Fruit fly (Drosophila melanogaster) whole organism, prepupa: ENCODE results near the gene Ssl2.

ENCODE experiments used
- Blimp-1 ChIP-seq: fragments of 200-800 bp; sonication (Bioruptor generic); optimal IDR thresholded peaks from 3 replicates; lab custom pipeline; 2017; ENCODE audit warnings: missing biosample characterization, missing genetic modification characterization, mild to moderate bottlenecking, moderate library complexity, missing genetic modification reagents
- CG10631 ChIP-seq: fragments of 200-800 bp; sonication (Bioruptor generic); optimal IDR thresholded peaks from 2 replicates; lab custom pipeline; 2016; ENCODE audit warnings: missing biosample characterization, missing genetic modification characterization
- CG10669 ChIP-seq: fragments of 200-800 bp; sonication (Bioruptor generic); optimal IDR thresholded peaks from 3 replicates; lab custom pipeline; 2018; ENCODE audit warnings: missing biosample characterization, mild to moderate bottlenecking, missing genetic modification characterization, moderate library complexity
- CG11294 ChIP-seq: fragments of 200-800 bp; sonication (Bioruptor generic); IDR thresholded peaks from 2 replicates; pipeline ENCODE4 v1.3.6; 2022; ENCODE audit warnings: missing biosample characterization, missing genetic modification characterization
- CG11762 ChIP-seq: fragments of 200-800 bp; sonication (Bioruptor generic); optimal IDR thresholded peaks from 3 replicates; lab custom pipeline; 2016; ENCODE audit warnings: missing biosample characterization, missing genetic modification characterization; ENCODE audit not compliant: insufficient read depth
- CG15336 ChIP-seq: fragments of 200-800 bp; sonication (Bioruptor generic); IDR thresholded peaks from 2 replicates; pipeline ENCODE4 v1.3.6; 2022; ENCODE audit warnings: missing biosample characterization, missing genetic modification characterization
- CG1621 ChIP-seq: fragments of 200-800 bp; sonication (Bioruptor generic); optimal IDR thresholded peaks from 3 replicates; lab custom pipeline; 2018; ENCODE audit warnings: missing biosample characterization, mild to moderate bottlenecking, missing genetic modification characterization
- CG3032 ChIP-seq: fragments of 200-800 bp; optimal IDR thresholded peaks from 2 replicates; lab custom pipeline; 2019; ENCODE audit warnings: missing biosample characterization, mild to moderate bottlenecking, missing genetic modification characterization, moderate library complexity
- CG32006 ChIP-seq: fragments of 200-800 bp; sonication (Bioruptor generic); optimal IDR thresholded peaks from 3 replicates; lab custom pipeline; 2017; ENCODE audit warnings: missing biosample characterization, mild to moderate bottlenecking, missing genetic modification characterization
- CG34406 ChIP-seq: fragments of 200-800 bp; sonication (Bioruptor generic); optimal IDR thresholded peaks from 3 replicates; lab custom pipeline; 2016; ENCODE audit warnings: missing biosample characterization, missing genetic modification characterization
- CG4318 ChIP-seq: fragments of 200-800 bp; sonication (Bioruptor generic); optimal IDR thresholded peaks from 3 replicates; lab custom pipeline; 2017; ENCODE audit warnings: missing biosample characterization, mild to moderate bottlenecking, missing genetic modification characterization
- CG6163 ChIP-seq: fragments of 200-800 bp; sonication (Bioruptor generic); IDR thresholded peaks from 3 replicates; pipeline ENCODE4 v1.3.6; 2022; ENCODE audit warnings: missing biosample characterization, missing genetic modification characterization
- CG6792 ChIP-seq: fragments of 200-800 bp; sonication (Bioruptor generic); optimal IDR thresholded peaks from 3 replicates; lab custom pipeline; 2016; ENCODE audit warnings: missing biosample characterization, missing genetic modification characterization
- CG6808 ChIP-seq: fragments of 200-800 bp; sonication (Bioruptor generic); optimal IDR thresholded peaks from 3 replicates; lab custom pipeline; 2017; ENCODE audit warnings: missing biosample characterization, missing genetic modification characterization, mild to moderate bottlenecking, moderate library complexity, missing genetic modification reagents
- CG6854 ChIP-seq: fragments of 200-800 bp; sonication (Bioruptor generic); optimal IDR thresholded peaks from 2 replicates; lab custom pipeline; 2017; ENCODE audit warnings: missing biosample characterization, mild to moderate bottlenecking, missing genetic modification characterization
- CG7368 ChIP-seq: fragments of 200-800 bp; sonication (Bioruptor generic); optimal IDR thresholded peaks from 3 replicates; lab custom pipeline; 2016; ENCODE audit warnings: missing biosample characterization, missing genetic modification characterization
- CG8119 ChIP-seq: fragments of 200-800 bp; sonication (Bioruptor generic); IDR thresholded peaks from 3 replicates; pipeline ENCODE4 v1.3.6; 2022; ENCODE audit warnings: missing biosample characterization, missing genetic modification characterization
- CG8319 ChIP-seq: fragments of 200-800 bp; sonication (Bioruptor generic); optimal IDR thresholded peaks from 3 replicates; lab custom pipeline; 2016; ENCODE audit warnings: missing biosample characterization, missing genetic modification characterization
- CG8632 ChIP-seq: fragments of 200-800 bp; sonication (Bioruptor generic); optimal IDR thresholded peaks from 3 replicates; lab custom pipeline; 2016; ENCODE audit warnings: missing biosample characterization, missing genetic modification characterization
- CG9139 ChIP-seq: fragments of 200-800 bp; sonication (Bioruptor generic); optimal IDR thresholded peaks from 3 replicates; lab custom pipeline; 2017; ENCODE audit warnings: missing biosample characterization, mild to moderate bottlenecking, missing genetic modification characterization
- Eip78C ChIP-seq: fragments of 200-800 bp; sonication (Bioruptor generic); peaks from one replicate; lab custom pipeline; 2016; ENCODE audit warnings: missing biosample characterization, missing genetic modification characterization
- Eip93F ChIP-seq: fragments of 200-800 bp; sonication (Bioruptor generic); optimal IDR thresholded peaks from 2 replicates; lab custom pipeline; 2016; ENCODE audit warnings: missing biosample characterization, mild to moderate bottlenecking, missing genetic modification characterization
- Ets21C ChIP-seq: fragments of 200-800 bp; sonication (Bioruptor generic); optimal IDR thresholded peaks from 3 replicates; lab custom pipeline; 2016; ENCODE audit warnings: missing biosample characterization, missing genetic modification characterization
- Ets96B ChIP-seq: fragments of 200-800 bp; optimal IDR thresholded peaks from 2 replicates; lab custom pipeline; 2019; ENCODE audit warnings: missing biosample characterization, mild to moderate bottlenecking, missing genetic modification characterization, moderate library complexity
- Gug ChIP-seq: fragments of 200-800 bp; sonication (Bioruptor generic); IDR thresholded peaks from 2 replicates; pipeline ENCODE4 v1.3.6; 2022; ENCODE audit warnings: missing biosample characterization, missing genetic modification characterization
- Hr38 ChIP-seq: sonication (Bioruptor generic); optimal IDR thresholded peaks from 2 replicates; lab custom pipeline; 2016; ENCODE audit warnings: missing biosample characterization, missing genetic modification characterization
- Hr4 ChIP-seq: fragments of 200-800 bp; sonication (Bioruptor generic); optimal IDR thresholded peaks from 3 replicates; lab custom pipeline; 2016; ENCODE audit warnings: missing biosample characterization, missing genetic modification characterization
- Lpt ChIP-seq: fragments of 200-800 bp; sonication (Bioruptor generic); optimal IDR thresholded peaks from 3 replicates; lab custom pipeline; 2016; ENCODE audit warnings: missing biosample characterization, missing genetic modification characterization
- Met ChIP-seq: fragments of 200-800 bp; sonication (Bioruptor generic); optimal IDR thresholded peaks from 3 replicates; lab custom pipeline; 2016; ENCODE audit warnings: missing biosample characterization, missing genetic modification characterization
- Smox ChIP-seq: fragments of 200-800 bp; sonication (Bioruptor generic); optimal IDR thresholded peaks from 3 replicates; lab custom pipeline; 2016; ENCODE audit warnings: missing biosample characterization, missing genetic modification characterization
- Sox102F ChIP-seq: fragments of 200-800 bp; sonication (Bioruptor generic); optimal IDR thresholded peaks from 2 replicates; lab custom pipeline; 2016; ENCODE audit warnings: missing biosample characterization, mild to moderate bottlenecking, missing genetic modification characterization
- Sox14 ChIP-seq: fragments of 200-800 bp; sonication (Bioruptor generic); optimal IDR thresholded peaks from 3 replicates; lab custom pipeline; 2016; ENCODE audit warnings: missing biosample characterization, missing genetic modification characterization
- Sox15 ChIP-seq: fragments of 200-800 bp; sonication (Bioruptor generic); optimal IDR thresholded peaks from 3 replicates; lab custom pipeline; 2016; ENCODE audit warnings: missing biosample characterization, missing genetic modification characterization
- achi ChIP-seq: fragments of 200-800 bp; sonication (Bioruptor generic); optimal IDR thresholded peaks from 3 replicates; lab custom pipeline; 2016; ENCODE audit warnings: missing biosample characterization, missing genetic modification characterization
- acj6 ChIP-seq: fragments of 200-800 bp; sonication (Bioruptor generic); optimal IDR thresholded peaks from 3 replicates; lab custom pipeline; 2016; ENCODE audit warnings: missing biosample characterization, missing genetic modification characterization
- cyc ChIP-seq: fragments of 200-800 bp; sonication (Bioruptor generic); optimal IDR thresholded peaks from 3 replicates; lab custom pipeline; 2016; ENCODE audit warnings: missing biosample characterization, missing genetic modification characterization
- dac ChIP-seq: fragments of 200-800 bp; sonication (Bioruptor generic); optimal IDR thresholded peaks from 2 replicates; lab custom pipeline; 2017; ENCODE audit warnings: missing biosample characterization, mild to moderate bottlenecking, missing genetic modification characterization
- dsx ChIP-seq: fragments of 200-800 bp; optimal IDR thresholded peaks from 3 replicates; lab custom pipeline; 2019; ENCODE audit warnings: missing biosample characterization, mild to moderate bottlenecking, missing genetic modification characterization, moderate library complexity; ENCODE audit not compliant: poor library complexity, severe bottlenecking
- eg ChIP-seq: fragments of 200-800 bp; sonication (Bioruptor generic); IDR thresholded peaks from 3 replicates; pipeline ENCODE4 v1.3.6; 2022; ENCODE audit warnings: missing biosample characterization, missing genetic modification characterization
- fd59A ChIP-seq: fragments of 200-800 bp; sonication (Bioruptor generic); optimal IDR thresholded peaks from 2 replicates; lab custom pipeline; 2017; ENCODE audit warnings: missing biosample characterization, mild to moderate bottlenecking, missing genetic modification characterization, missing genetic modification reagents
- fd85E ChIP-seq: fragments of 200-800 bp; sonication (Bioruptor generic); optimal IDR thresholded peaks from 3 replicates; lab custom pipeline; 2016; ENCODE audit warnings: missing biosample characterization, missing genetic modification characterization
- fkh ChIP-seq: fragments of 200-800 bp; sonication (Bioruptor generic); optimal IDR thresholded peaks from 3 replicates; lab custom pipeline; 2017; ENCODE audit warnings: missing biosample characterization, mild to moderate bottlenecking, missing genetic modification characterization, moderate library complexity
- lz ChIP-seq: fragments of 200-800 bp; sonication (Bioruptor generic); optimal IDR thresholded peaks from 3 replicates; lab custom pipeline; 2016; ENCODE audit warnings: missing biosample characterization, missing genetic modification characterization
- pdm3 ChIP-seq: fragments of 200-800 bp; sonication (Bioruptor generic); optimal IDR thresholded peaks from 3 replicates; lab custom pipeline; 2016; ENCODE audit warnings: missing biosample characterization, missing genetic modification characterization
- salr ChIP-seq, 2 experiments: fragments of 200-800 bp; sonication (Bioruptor generic); optimal IDR thresholded peaks; 3 replicates each; lab custom pipeline; 2016 to 2018; ENCODE audit warnings: missing biosample characterization in 2 of 2, missing genetic modification characterization in 2 of 2, mild to moderate bottlenecking in 1 of 2
- svp ChIP-seq: fragments of 200-800 bp; sonication (Bioruptor generic); peaks from one replicate; lab custom pipeline; 2016; ENCODE audit warnings: missing biosample characterization, missing genetic modification characterization
- topi ChIP-seq: fragments of 200-800 bp; sonication (Bioruptor generic); optimal IDR thresholded peaks from 3 replicates; lab custom pipeline; 2016; ENCODE audit warnings: missing biosample characterization, missing genetic modification characterization

The Ssl2 gene

dm6 chr3R:29063207-29063920 lies 30.9 kb upstream of the Ssl2 start (continued):
- TF ChIP-seq fd85E (GFP tag; lab: Kevin White, UChicago) (no peak), Ets21C (GFP tag; lab: Kevin White, UChicago) (peak; percentile 35), CG11762 (GFP tag; lab: Kevin White, UChicago) (peak; percentile 41), CG8632 (GFP tag; lab: Kevin White, UChicago) (peak; percentile 74), salr (GFP tag; optimal IDR thresholded peaks at IDR 0.05; lab: Kevin White, UChicago) (peak in 1 of 2 experiments; percentile 71), CG10669 (peak; percentile 72), CG34406 (GFP tag; lab: Kevin White, UChicago) (peak; percentile 77), Eip78C (GFP tag; lab: Kevin White, UChicago) (peak; percentile 91), CG6854 (GFP tag; lab: Kevin White, UChicago) (no peak), CG8119 (no peak), CG4318 (GFP tag; lab: Kevin White, UChicago) (peak; percentile 61), CG10631 (GFP tag; lab: Kevin White, UChicago) (peak; percentile 82), CG6808 (GFP tag; lab: Kevin White, UChicago) (peak; percentile 75), dsx (GFP tag; lab: Kevin White, UChicago) (peak; percentile 32), CG6792 (GFP tag; lab: Kevin White, UChicago) (peak; percentile 64), Blimp-1 (GFP tag; lab: Kevin White, UChicago) (peak; percentile 9), CG7368 (GFP tag; lab: Kevin White, UChicago) (peak; percentile 28), Met (peak; percentile 76), eg (GFP tag; lab: Robert Waterston, UW) (no peak), Sox102F (GFP tag; lab: Kevin White, UChicago) (peak; percentile 83), CG32006 (peak; percentile 78), Sox15 (GFP tag; lab: Kevin White, UChicago) (peak; percentile 69), CG3032 (peak; percentile 78), Lpt (no peak), fd59A (GFP tag; lab: Kevin White, UChicago) (peak; percentile 62), svp (peak; percentile 74), CG11294 (GFP tag; lab: Robert Waterston, UW) (no peak), CG1621 (tag; lab: Kevin White, UChicago) (peak; percentile 37), Hr38 (GFP tag; lab: Kevin White, UChicago) (no peak)

DNA sequence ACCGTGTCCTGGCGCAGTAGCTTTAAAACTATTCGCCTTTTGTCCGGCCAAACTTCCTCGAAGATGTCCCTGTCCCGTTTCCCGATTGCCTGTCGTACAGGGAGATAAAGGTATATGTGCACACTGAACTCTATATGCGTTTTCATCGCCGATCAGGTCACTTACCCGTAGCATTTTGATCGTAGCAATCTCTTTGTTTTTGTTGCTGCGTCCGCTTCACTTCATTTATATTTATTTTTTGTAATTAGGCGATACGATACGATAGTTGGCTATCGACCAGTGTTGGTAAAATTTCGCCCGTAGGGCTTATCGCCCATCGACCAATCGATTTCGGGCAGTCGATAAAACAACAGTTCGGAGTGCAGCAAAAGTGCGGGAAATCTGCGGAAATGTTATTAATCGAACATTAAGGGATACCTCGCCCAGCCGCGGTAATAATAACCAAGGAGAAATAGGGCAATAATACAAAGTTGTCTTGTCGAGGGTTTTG lies 30.3 kb upstream of the Ssl2 start, which contains the start of the genes Cul5 and Bicra:
TSS of gene Cul5 (minus strand) at position 259 of the 490 bp plus-strand sequence.
TSS of gene Bicra (plus strand) at position 324 of the 490 bp plus-strand sequence.
- TF ChIP-seq Eip78C (GFP tag; lab: Kevin White, UChicago) = no peak
- no peak for TF ChIP-seq Blimp-1 (GFP tag; lab: Kevin White, UChicago)
- no peak for TF ChIP-seq lz (GFP tag; lab: Kevin White, UChicago)
- TF ChIP-seq fd59A (GFP tag; lab: Kevin White, UChicago) = no peak
- TF ChIP-seq cyc (GFP tag; lab: Kevin White, UChicago) = no peak
- TF ChIP-seq CG7368 (GFP tag; lab: Kevin White, UChicago) = no peak
- no peak for TF ChIP-seq CG8319
- no peak for TF ChIP-seq dsx (GFP tag; lab: Kevin White, UChicago)
- TF ChIP-seq Sox15 (GFP tag; lab: Kevin White, UChicago) = no peak
- TF ChIP-seq CG15336 (GFP tag; lab: Robert Waterston, UW) = no peak
- no peak for TF ChIP-seq Hr4
- TF ChIP-seq CG6808 (GFP tag; lab: Kevin White, UChicago) = no peak
- TF ChIP-seq Sox102F (GFP tag; lab: Kevin White, UChicago) = no peak
- TF ChIP-seq Hr38 (GFP tag; lab: Kevin White, UChicago) = no peak
- TF ChIP-seq Smox (GFP tag; lab: Kevin White, UChicago) = no peak
- peak; percentile 53 for TF ChIP-seq CG9139 (GFP tag; lab: Kevin White, UChicago)
- peak; percentile 43 for TF ChIP-seq fkh (GFP tag; lab: Kevin White, UChicago)
- TF ChIP-seq dac = peak; percentile 27
- no peak for TF ChIP-seq Ets96B (tag; lab: Kevin White, UChicago)
- TF ChIP-seq Eip93F (GFP tag; lab: Kevin White, UChicago) = no peak
- TF ChIP-seq Sox14 = peak; percentile 61
- TF ChIP-seq CG10669 = no peak
- no peak for TF ChIP-seq CG3032
- peak; percentile 86 for TF ChIP-seq svp
- TF ChIP-seq CG34406 (GFP tag; lab: Kevin White, UChicago) = no peak
- no peak for TF ChIP-seq pdm3 (GFP tag; lab: Kevin White, UChicago)
- TF ChIP-seq CG1621 (tag; lab: Kevin White, UChicago) = no peak
- no peak for TF ChIP-seq CG11762 (GFP tag; lab: Kevin White, UChicago)
- TF ChIP-seq Gug (GFP tag; lab: Robert Waterston, UW) = no peak
- no peak for TF ChIP-seq CG6163
- peak; percentile 14 for TF ChIP-seq topi (GFP tag; lab: Kevin White, UChicago)
- TF ChIP-seq acj6 = no peak
- no peak for TF ChIP-seq achi (GFP tag; lab: Kevin White, UChicago)
